Worm (Caenorhabditis elegans) whole organism, midembryonic: ENCODE data around the gene smex-2.

Experiments used
- flt-1 ChIP-seq: fragments of 200-800 bp; sonication (Bioruptor generic); IDR thresholded peaks from 2 replicates; pipeline ENCODE4 v1.3.6; 2022; ENCODE audit warnings: missing genetic modification characterization, missing compliant biosample characterization
- med-1 ChIP-seq: sonication (generic microtip); optimal IDR thresholded peaks from 2 replicates; lab custom pipeline; 2017; ENCODE audit warnings: missing genetic modification characterization, mild to moderate bottlenecking, missing compliant biosample characterization, antibody characterized with exemption, missing genetic modification reagents; ENCODE audit not compliant: insufficient read depth
- ztf-23 ChIP-seq: fragments of 200-800 bp; sonication (Bioruptor generic); IDR thresholded peaks from 2 replicates; pipeline ENCODE4 v1.3.6; 2022; ENCODE audit warnings: missing genetic modification reagents, missing genetic modification characterization, missing compliant biosample characterization

DNA sequence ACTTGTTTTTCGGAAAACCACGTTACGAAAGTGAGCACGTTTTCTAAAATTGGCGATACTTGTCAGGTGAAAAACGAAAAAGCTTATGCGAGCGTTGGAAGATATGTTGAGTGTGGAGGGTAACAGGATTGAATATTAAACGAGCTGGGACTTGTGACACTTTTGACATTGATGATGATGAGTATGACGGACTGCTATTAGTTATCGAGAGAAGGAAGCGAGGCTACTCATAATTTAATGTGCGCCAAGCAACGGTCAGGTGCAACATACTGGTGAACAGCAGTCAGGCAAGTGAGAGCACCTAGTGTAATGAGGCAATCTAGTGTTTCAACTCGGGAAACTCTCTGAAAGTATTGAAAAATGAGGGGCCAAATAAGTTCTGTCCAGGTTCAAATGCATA lies 11.0 kb upstream of the smex-2 start:
- TF ChIP-seq flt-1 (GFP tag; lab: Robert Waterston, UW), result no peak
- TF ChIP-seq med-1, result no peak
- no peak for TF ChIP-seq ztf-23 (GFP tag; lab: Robert Waterston, UW)
